Fruit fly (Drosophila melanogaster) whole organism, pupa: ENCODE results near the gene Iru.
A peak's percentile ranks its signal among the peaks of the same experiment; 100 is the strongest.

Experiments
- CG10348 ChIP-seq: fragments of 200-800 bp; sonication (Bioruptor generic); IDR thresholded peaks from 2 replicates; pipeline ENCODE4 v1.3.6; 2022; ENCODE audit warnings: missing biosample characterization, missing genetic modification characterization
- CG12605 ChIP-seq: fragments of 200-800 bp; sonication (Bioruptor generic); IDR thresholded peaks from 2 replicates; pipeline ENCODE4 v1.3.6; 2022; ENCODE audit warnings: missing biosample characterization, missing genetic modification characterization
- CG13204 ChIP-seq: fragments of 200-800 bp; sonication (Bioruptor generic); optimal IDR thresholded peaks from 2 replicates; lab custom pipeline; 2018; ENCODE audit warnings: missing biosample characterization, mild to moderate bottlenecking, missing genetic modification characterization, moderate library complexity
- CG14655 ChIP-seq: fragments of 200-800 bp; sonication (Bioruptor generic); optimal IDR thresholded peaks from 3 replicates; lab custom pipeline; 2017; ENCODE audit warnings: mild to moderate bottlenecking, missing biosample characterization, missing genetic modification reagents, missing genetic modification characterization
- CG15710 ChIP-seq: fragments of 200-800 bp; sonication (Bioruptor generic); optimal IDR thresholded peaks from 2 replicates; lab custom pipeline; 2018; ENCODE audit warnings: missing biosample characterization, mild to moderate bottlenecking, missing genetic modification characterization, moderate library complexity
- CG17806 ChIP-seq: fragments of 200-800 bp; sonication (Bioruptor generic); optimal IDR thresholded peaks from 2 replicates; lab custom pipeline; 2018; ENCODE audit warnings: missing biosample characterization, mild to moderate bottlenecking, missing genetic modification characterization, moderate library complexity
- CG32121 ChIP-seq: fragments of 200-800 bp; sonication (Bioruptor generic); IDR thresholded peaks from 2 replicates; pipeline ENCODE4 v1.3.6; 2022; ENCODE audit warnings: missing biosample characterization, missing genetic modification characterization
- CG34367 ChIP-seq: fragments of 200-800 bp; sonication (Bioruptor generic); optimal IDR thresholded peaks from 2 replicates; lab custom pipeline; 2018; ENCODE audit warnings: missing biosample characterization, mild to moderate bottlenecking, missing genetic modification characterization
- CG4496 ChIP-seq: fragments of 200-800 bp; sonication (Bioruptor generic); IDR thresholded peaks from 3 replicates; pipeline ENCODE4 v1.3.6; 2022; ENCODE audit warnings: missing biosample characterization, missing genetic modification characterization
- CG8159 ChIP-seq: fragments of 200-800 bp; sonication (Bioruptor generic); optimal IDR thresholded peaks from 3 replicates; lab custom pipeline; 2018; ENCODE audit warnings: missing biosample characterization, mild to moderate bottlenecking, missing genetic modification characterization, moderate library complexity
- CG8301 ChIP-seq: fragments of 200-800 bp; sonication (Bioruptor generic); optimal IDR thresholded peaks from 2 replicates; lab custom pipeline; 2018; ENCODE audit warnings: missing biosample characterization, mild to moderate bottlenecking, missing genetic modification characterization
- CG9948 ChIP-seq: fragments of 200-800 bp; sonication (Bioruptor generic); optimal IDR thresholded peaks from 2 replicates; lab custom pipeline; 2018; ENCODE audit warnings: missing biosample characterization, mild to moderate bottlenecking, missing genetic modification characterization, moderate library complexity
- D1 ChIP-seq: fragments of 200-800 bp; sonication (Bioruptor generic); optimal IDR thresholded peaks from 2 replicates; lab custom pipeline; 2018; ENCODE audit warnings: missing biosample characterization, mild to moderate bottlenecking, missing genetic modification characterization, moderate library complexity
- EcR ChIP-seq: fragments of 200-800 bp; sonication (Bioruptor generic); optimal IDR thresholded peaks from 3 replicates; lab custom pipeline; 2019; ENCODE audit warnings: missing biosample characterization, missing genetic modification characterization, mild to moderate bottlenecking, moderate library complexity, missing genetic modification reagents
- Ets98B ChIP-seq: fragments of 200-800 bp; sonication (Bioruptor generic); IDR thresholded peaks from 2 replicates; pipeline ENCODE4 v1.3.6; 2022; ENCODE audit warnings: missing biosample characterization, missing genetic modification characterization
- Pif1A ChIP-seq: fragments of 200-800 bp; sonication (Bioruptor generic); optimal IDR thresholded peaks from 3 replicates; lab custom pipeline; 2016; ENCODE audit warnings: missing biosample characterization, missing genetic modification characterization
- Pif1B ChIP-seq: fragments of 200-800 bp; sonication (Bioruptor generic); optimal IDR thresholded peaks from 3 replicates; lab custom pipeline; 2016; ENCODE audit warnings: missing biosample characterization, missing genetic modification characterization
- Snoo ChIP-seq: fragments of 200-800 bp; sonication (Bioruptor generic); optimal IDR thresholded peaks from 3 replicates; lab custom pipeline; 2017; ENCODE audit warnings: missing biosample characterization, mild to moderate bottlenecking, missing genetic modification characterization, inconsistent platforms
- fd96Ca ChIP-seq: fragments of 200-800 bp; sonication (Bioruptor generic); IDR thresholded peaks from 3 replicates; pipeline ENCODE4 v1.3.6; 2022; ENCODE audit warnings: missing biosample characterization, missing genetic modification characterization
- gl ChIP-seq: fragments of 200-800 bp; sonication (Bioruptor generic); optimal IDR thresholded peaks from 2 replicates; lab custom pipeline; 2018; ENCODE audit warnings: missing biosample characterization, mild to moderate bottlenecking, missing genetic modification characterization
- rn ChIP-seq: fragments of 200-800 bp; sonication (Bioruptor generic); IDR thresholded peaks from 2 replicates; pipeline ENCODE4 v1.3.6; 2022; ENCODE audit warnings: missing biosample characterization, missing genetic modification characterization

Iru gene

dm6 chr3R:9023934-9024333, 17.7 kb downstream of the Iru start:
- TF ChIP-seq CG34367 (no peak), rn (GFP tag; lab: Robert Waterston, UW) (no peak), Snoo (no peak), CG9948 (tag; lab: Kevin White, UChicago) (no peak), CG4496 (no peak), CG17806 (tag; lab: Kevin White, UChicago) (no peak), CG8159 (tag; lab: Kevin White, UChicago) (no peak), EcR (no peak)

dm6 chr3R:9024835-9025510, 18.7 kb downstream of the Iru start:
- no peak for TF ChIP-seq CG14655 (GFP tag; lab: Kevin White, UChicago)
- TF ChIP-seq Snoo: no peak
- no peak for TF ChIP-seq CG10348 (GFP tag; lab: Robert Waterston, UW)
- TF ChIP-seq EcR: no peak

DNA sequence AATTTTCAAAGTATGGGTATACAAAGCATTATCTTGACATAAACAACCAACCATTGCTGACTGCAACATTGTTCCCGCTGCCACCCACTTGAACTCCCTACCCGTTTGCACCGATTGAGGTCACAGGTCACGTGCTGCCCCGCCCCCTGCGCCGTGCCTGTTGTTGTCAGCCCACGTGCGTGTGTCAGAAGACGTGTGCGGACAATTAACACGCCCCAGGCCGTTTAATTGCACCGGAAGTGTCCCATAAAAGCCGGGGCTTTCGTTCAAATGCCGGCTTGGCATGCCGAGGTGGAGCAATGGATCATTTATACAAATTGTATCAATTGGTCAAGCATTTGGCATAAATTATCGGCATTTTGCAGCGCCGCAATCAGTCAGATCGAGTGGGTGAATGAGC, 20.8 kb downstream of the Iru start:
- TF ChIP-seq fd96Ca (no peak), CG4496 (no peak), D1 (no peak), CG13204 (GFP tag; lab: Kevin White, UChicago) (no peak), EcR (no peak), Snoo (no peak), rn (GFP tag; lab: Robert Waterston, UW) (no peak), CG17806 (tag; lab: Kevin White, UChicago) (no peak), Pif1B (GFP tag; lab: Kevin White, UChicago) (no peak), CG14655 (GFP tag; lab: Kevin White, UChicago) (no peak), CG34367 (no peak), CG9948 (tag; lab: Kevin White, UChicago) (no peak), CG8159 (tag; lab: Kevin White, UChicago) (no peak)

DNA sequence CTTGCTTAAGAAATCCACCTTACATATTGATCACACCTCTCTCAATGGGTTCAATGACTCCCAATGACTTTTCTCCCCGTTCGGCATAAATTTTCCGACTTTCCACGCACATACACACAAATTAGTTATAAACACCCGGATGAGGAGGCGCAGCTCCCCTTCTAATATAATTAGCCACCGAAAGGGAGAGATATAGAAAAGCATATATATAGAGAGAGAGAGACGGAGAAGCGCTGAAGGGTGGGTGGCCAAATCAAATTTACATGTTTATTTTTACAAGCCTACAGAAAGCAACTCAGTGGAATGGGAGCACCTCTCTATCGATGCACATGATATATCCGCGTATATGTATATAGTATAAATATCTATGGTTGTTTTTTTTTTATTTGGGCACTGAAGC, 22.4 kb downstream of the Iru start:
- TF ChIP-seq gl (tag; lab: Kevin White, UChicago) (no peak), Ets98B (GFP tag; lab: Robert Waterston, UW) (no peak), CG9948 (tag; lab: Kevin White, UChicago) (no peak), CG13204 (GFP tag; lab: Kevin White, UChicago) (no peak), rn (GFP tag; lab: Robert Waterston, UW) (no peak), Pif1B (GFP tag; lab: Kevin White, UChicago) (no peak), CG8159 (tag; lab: Kevin White, UChicago) (no peak), CG14655 (GFP tag; lab: Kevin White, UChicago) (no peak), D1 (no peak)

DNA sequence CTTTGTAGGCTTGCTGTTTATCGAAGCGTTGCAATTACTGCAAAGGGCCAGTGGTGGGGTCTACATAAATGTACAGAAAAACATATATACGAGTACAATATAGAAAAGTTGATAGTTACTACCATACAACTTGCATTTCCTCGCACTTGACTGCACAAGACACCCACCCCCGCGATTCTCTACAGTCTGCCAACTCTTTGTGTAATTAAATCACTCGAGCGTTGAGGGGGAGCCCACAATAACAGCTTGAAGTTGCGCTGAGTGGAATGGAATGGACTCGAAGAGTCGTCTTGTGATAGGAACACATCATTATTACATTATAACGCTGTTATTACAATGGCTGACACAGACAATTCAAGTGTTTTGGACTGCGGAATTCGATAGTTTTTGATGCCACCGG, 23.2 kb downstream of the Iru start:
- TF ChIP-seq gl (tag; lab: Kevin White, UChicago) (no peak), fd96Ca (no peak), CG8301 (tag; lab: Kevin White, UChicago) (no peak), EcR (peak; percentile 29), CG14655 (GFP tag; lab: Kevin White, UChicago) (no peak)
- TF ChIP-seq, all 21 proteins: peak for 1

DNA sequence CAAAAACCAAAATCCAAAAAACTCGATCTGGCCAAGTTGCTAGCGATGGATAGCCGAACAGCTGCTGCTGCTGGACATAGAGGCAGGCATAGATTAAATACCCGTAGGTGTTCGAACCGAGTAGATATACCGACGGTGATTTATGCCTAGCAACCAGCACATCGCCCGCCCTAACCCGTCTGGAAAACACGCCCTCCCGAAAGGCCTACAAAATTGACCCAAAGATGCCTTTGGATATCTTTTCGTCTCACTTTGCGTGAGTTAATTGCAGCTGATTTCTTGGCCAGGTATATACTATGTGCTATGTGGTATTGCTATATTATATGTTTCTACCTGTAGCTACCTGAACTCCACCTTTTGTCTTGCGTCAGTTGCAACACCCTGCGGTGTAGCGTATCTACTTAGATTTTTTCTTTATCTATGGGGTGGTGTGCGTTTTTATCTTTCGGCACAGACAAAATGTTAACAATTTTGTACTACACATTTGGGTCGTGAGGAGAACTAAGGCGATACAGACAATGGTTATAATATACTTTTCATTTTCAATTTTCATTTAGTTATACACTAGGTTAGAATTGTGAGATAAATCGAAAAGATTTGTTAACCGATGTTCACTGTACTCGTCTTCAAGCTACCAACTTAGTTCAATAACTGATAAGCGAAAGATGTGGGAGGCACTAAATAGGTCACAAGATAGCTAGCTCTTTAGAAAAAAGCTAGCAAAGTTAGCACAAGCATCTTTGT, 23.9 kb downstream of the Iru start:
- TF ChIP-seq CG32121 (GFP tag; lab: Robert Waterston, UW) (no peak), CG15710 (tag; lab: Kevin White, UChicago) (no peak), rn (GFP tag; lab: Robert Waterston, UW) (no peak), D1 (no peak), Snoo (no peak), CG14655 (GFP tag; lab: Kevin White, UChicago) (no peak), Pif1A (GFP tag; lab: Kevin White, UChicago) (no peak)

DNA sequence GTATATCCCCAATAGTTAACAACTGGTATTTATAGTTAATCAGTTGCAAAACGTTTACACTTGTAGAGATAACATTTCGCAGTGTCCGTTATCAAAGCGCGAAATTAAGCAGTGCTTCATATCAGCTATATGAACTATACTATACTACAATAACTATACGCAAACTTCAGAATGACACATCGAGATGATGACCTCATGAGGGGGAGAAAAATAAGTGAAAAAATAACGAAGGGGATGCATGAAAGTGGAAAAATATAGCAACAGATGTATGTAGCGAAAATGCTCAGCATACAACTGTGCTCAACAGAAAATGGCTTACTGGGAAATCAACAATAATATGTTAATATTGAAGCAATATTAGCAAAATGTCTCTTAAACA, 24.5 kb downstream of the Iru start:
- TF ChIP-seq EcR (peak; percentile 11), CG9948 (tag; lab: Kevin White, UChicago) (no peak)

- TF ChIP-seq CG8159 (tag; lab: Kevin White, UChicago) (peak; percentile 98), Ets98B (GFP tag; lab: Robert Waterston, UW) (peak; percentile 99), CG32121 (GFP tag; lab: Robert Waterston, UW) (peak; percentile 99), D1 (peak; percentile 99), CG10348 (GFP tag; lab: Robert Waterston, UW) (peak; percentile 95), CG15710 (tag; lab: Kevin White, UChicago) (peak; percentile 99), CG17806 (tag; lab: Kevin White, UChicago) (peak; percentile 99), CG8301 (tag; lab: Kevin White, UChicago) (peak; percentile 99), fd96Ca (peak; percentile 99), CG13204 (GFP tag; lab: Kevin White, UChicago) (peak; percentile 97), Pif1B (GFP tag; lab: Kevin White, UChicago) (peak; percentile 99), Pif1A (GFP tag; lab: Kevin White, UChicago) (peak; percentile 99), CG4496 (peak; percentile 99), CG14655 (GFP tag; lab: Kevin White, UChicago) (peak; percentile 99), rn (GFP tag; lab: Robert Waterston, UW) (peak; percentile 98), CG9948 (tag; lab: Kevin White, UChicago) (peak; percentile 98), CG12605 (GFP tag; lab: Robert Waterston, UW) (peak; percentile 99), EcR (peak; percentile 81), Snoo (peak; percentile 97), CG34367 (peak; percentile 99), gl (tag; lab: Kevin White, UChicago) (peak; percentile 98)
Observed at dm6 chr3R:9031797-9032418, 25.7 kb downstream of the Iru start.
